Fruit fly (Drosophila melanogaster) whole organism, embryonic: ENCODE data around the gene Tfb5.
A peak's percentile ranks its signal among the peaks of the same experiment; 100 is the strongest.

Source experiments
- Atf3 ChIP-seq: fragments of 200-800 bp; sonication (Bioruptor generic); optimal IDR thresholded peaks from 3 replicates; lab custom pipeline; 2016; ENCODE audit warnings: missing biosample characterization, missing genetic modification characterization
- CG10321 ChIP-seq: fragments of 200-800 bp; sonication (Bioruptor generic); IDR thresholded peaks from 2 replicates; pipeline ENCODE4 v1.3.6; 2022; ENCODE audit warnings: missing biosample characterization, missing genetic modification characterization
- CG10959 ChIP-seq: fragments of 200-800 bp; sonication (Bioruptor generic); IDR thresholded peaks from 2 replicates; pipeline ENCODE4 v1.3.6; 2022; ENCODE audit warnings: missing biosample characterization, missing genetic modification characterization
- CG10979 ChIP-seq: fragments of 200-800 bp; sonication (Bioruptor generic); optimal IDR thresholded peaks from 2 replicates; lab custom pipeline; 2018; ENCODE audit warnings: missing biosample characterization, mild to moderate bottlenecking, missing genetic modification characterization, moderate library complexity
- CG12104 ChIP-seq: fragments of 200-800 bp; sonication (Bioruptor generic); optimal IDR thresholded peaks from 3 replicates; lab custom pipeline; 2016; ENCODE audit warnings: missing biosample characterization, missing genetic modification characterization
- CG12769 ChIP-seq: fragments of 200-800 bp; sonication (Bioruptor generic); optimal IDR thresholded peaks from 2 replicates; lab custom pipeline; 2019; ENCODE audit warnings: missing biosample characterization, mild to moderate bottlenecking, missing genetic modification characterization, moderate library complexity
- CG13296 ChIP-seq: fragments of 200-800 bp; sonication (Bioruptor generic); optimal IDR thresholded peaks from 3 replicates; lab custom pipeline; 2018; ENCODE audit warnings: missing biosample characterization, mild to moderate bottlenecking, missing genetic modification characterization
- CG13624 ChIP-seq: fragments of 200-800 bp; sonication (Bioruptor generic); optimal IDR thresholded peaks from 2 replicates; lab custom pipeline; 2016; ENCODE audit warnings: missing biosample characterization, missing genetic modification characterization
- CG1792 ChIP-seq: fragments of 200-800 bp; sonication (Bioruptor generic); optimal IDR thresholded peaks from 2 replicates; lab custom pipeline; 2016; ENCODE audit warnings: missing biosample characterization, missing genetic modification characterization
- CG18764 ChIP-seq: fragments of 200-800 bp; sonication (Bioruptor generic); optimal IDR thresholded peaks from 3 replicates; lab custom pipeline; 2016; ENCODE audit warnings: missing biosample characterization, missing genetic modification characterization
- CG31224 ChIP-seq: fragments of 200-800 bp; sonication (Bioruptor generic); IDR thresholded peaks from 2 replicates; pipeline ENCODE4 v1.3.6; 2022; ENCODE audit warnings: missing biosample characterization, missing genetic modification characterization
- CG31365 ChIP-seq: fragments of 200-800 bp; sonication (Bioruptor generic); optimal IDR thresholded peaks from 2 replicates; lab custom pipeline; 2018; ENCODE audit warnings: missing biosample characterization, mild to moderate bottlenecking, missing genetic modification characterization
- CG3847 ChIP-seq: fragments of 200-800 bp; sonication (Bioruptor generic); IDR thresholded peaks from 2 replicates; pipeline ENCODE4 v1.3.6; 2022; ENCODE audit warnings: missing biosample characterization, missing genetic modification characterization
- CG4617 ChIP-seq: fragments of 200-800 bp; sonication (Bioruptor generic); optimal IDR thresholded peaks from 3 replicates; lab custom pipeline; 2016; ENCODE audit warnings: missing biosample characterization, missing genetic modification characterization, borderline replicate concordance
- CG6689 ChIP-seq: fragments of 200-800 bp; sonication (Bioruptor generic); IDR thresholded peaks from 2 replicates; pipeline ENCODE4 v1.3.6; 2022; ENCODE audit warnings: missing biosample characterization, missing genetic modification characterization
- CG7928 ChIP-seq: fragments of 200-800 bp; sonication (Bioruptor generic); optimal IDR thresholded peaks from 2 replicates; lab custom pipeline; 2017; ENCODE audit warnings: missing biosample characterization, mild to moderate bottlenecking, missing genetic modification characterization
- CG7987 ChIP-seq: fragments of 200-800 bp; sonication (Bioruptor generic); optimal IDR thresholded peaks from 2 replicates; lab custom pipeline; 2018; ENCODE audit warnings: missing biosample characterization, mild to moderate bottlenecking, missing genetic modification characterization, moderate library complexity
- CG9817 ChIP-seq: fragments of 200-800 bp; sonication (Bioruptor generic); optimal IDR thresholded peaks from 2 replicates; lab custom pipeline; 2018; ENCODE audit warnings: missing biosample characterization, mild to moderate bottlenecking, missing genetic modification characterization, moderate library complexity
- CG9876 ChIP-seq: fragments of 200-800 bp; sonication (Bioruptor generic); optimal IDR thresholded peaks from 2 replicates; lab custom pipeline; 2016; ENCODE audit warnings: missing biosample characterization, missing genetic modification characterization
- CTCF ChIP-seq: fragments of 200-800 bp; sonication (Bioruptor generic); optimal IDR thresholded peaks from 2 replicates; lab custom pipeline; 2017; ENCODE audit warnings: missing biosample characterization, mild to moderate bottlenecking, missing genetic modification characterization, moderate library complexity
- D ChIP-seq, 2 experiments: fragments of 200-800 bp in 1 of 2; fragments of >200 bp in 1 of 2; sonication (Bioruptor generic) in 1 of 2; optimal IDR thresholded peaks; 2 replicates in 1 of 2; 3 replicates in 1 of 2; lab custom pipeline; 2017; ENCODE audit warnings: mild to moderate bottlenecking in 1 of 2, missing biosample characterization in 1 of 2, missing genetic modification characterization in 1 of 2, missing genetic modification reagents in 1 of 2
- Dbx ChIP-seq: fragments of 200-800 bp; sonication (Bioruptor generic); IDR thresholded peaks from 3 replicates; pipeline ENCODE4 v1.3.6; 2022; ENCODE audit warnings: missing biosample characterization, missing genetic modification characterization
- Gug ChIP-seq: fragments of 200-800 bp; sonication (Bioruptor generic); IDR thresholded peaks from 4 replicates; pipeline ENCODE4 v1.3.6; 2022; ENCODE audit warnings: missing biosample characterization, missing genetic modification characterization
- H2.0 ChIP-seq: fragments of 200-800 bp; sonication (Bioruptor generic); IDR thresholded peaks from 2 replicates; pipeline ENCODE4 v1.3.6; 2022; ENCODE audit warnings: missing biosample characterization, missing genetic modification characterization
- HmgD ChIP-seq: fragments of 200-800 bp; sonication (Bioruptor generic); optimal IDR thresholded peaks from 3 replicates; lab custom pipeline; 2016; ENCODE audit warnings: missing biosample characterization, missing genetic modification characterization
- Hr3 ChIP-seq: fragments of 200-800 bp; sonication (Bioruptor generic); optimal IDR thresholded peaks from 3 replicates; lab custom pipeline; 2016; ENCODE audit warnings: missing biosample characterization, missing genetic modification characterization
- Hr51 ChIP-seq, 2 experiments: fragments of 200-800 bp; sonication (Bioruptor generic); optimal IDR thresholded peaks; 2 replicates in 1 of 2; 3 replicates in 1 of 2; lab custom pipeline; 2016 to 2018; ENCODE audit warnings: missing biosample characterization in 2 of 2, missing genetic modification characterization in 2 of 2, mild to moderate bottlenecking in 1 of 2, moderate library complexity in 1 of 2
- Lhr ChIP-seq: fragments of 200-800 bp; sonication (Bioruptor generic); optimal IDR thresholded peaks from 3 replicates; lab custom pipeline; 2017; ENCODE audit warnings: mild to moderate bottlenecking, missing biosample characterization, missing genetic modification reagents, missing genetic modification characterization
- MESR4 ChIP-seq: fragments of 200-800 bp; sonication (Bioruptor generic); optimal IDR thresholded peaks from 2 replicates; lab custom pipeline; 2018; ENCODE audit warnings: missing biosample characterization, mild to moderate bottlenecking, missing genetic modification characterization, moderate library complexity
- NFAT ChIP-seq: fragments of 200-800 bp; sonication (Bioruptor generic); IDR thresholded peaks from 2 replicates; pipeline ENCODE4 v1.3.6; 2022; ENCODE audit warnings: missing biosample characterization, missing genetic modification characterization
- Tbp ChIP-seq: fragments of >200 bp; optimal IDR thresholded peaks from 2 replicates; lab custom pipeline; 2018; ENCODE audit warnings: missing biosample characterization, missing genetic modification characterization
- ab ChIP-seq: fragments of 200-800 bp; sonication (Bioruptor generic); optimal IDR thresholded peaks from 2 replicates; lab custom pipeline; 2016; ENCODE audit warnings: missing biosample characterization, missing genetic modification characterization
- ara ChIP-seq: fragments of 200-800 bp; sonication (Bioruptor generic); IDR thresholded peaks from 2 replicates; pipeline ENCODE4 v1.3.6; 2022; ENCODE audit warnings: missing biosample characterization, missing genetic modification characterization
- bcd ChIP-seq: fragments of 200-800 bp; sonication (Bioruptor generic); optimal IDR thresholded peaks from 2 replicates; lab custom pipeline; 2017; ENCODE audit warnings: missing biosample characterization, mild to moderate bottlenecking, missing genetic modification characterization
- bigmax ChIP-seq: fragments of 200-800 bp; sonication (Bioruptor generic); optimal IDR thresholded peaks from 2 replicates; lab custom pipeline; 2018; ENCODE audit warnings: missing biosample characterization, mild to moderate bottlenecking, missing genetic modification characterization
- crol ChIP-seq: fragments of 200-800 bp; sonication (Bioruptor generic); IDR thresholded peaks from 2 replicates; pipeline ENCODE4 v1.3.6; 2022; ENCODE audit warnings: missing biosample characterization, missing genetic modification characterization
- dan ChIP-seq: fragments of 200-800 bp; sonication (Bioruptor generic); IDR thresholded peaks from 2 replicates; pipeline ENCODE4 v1.3.6; 2022; ENCODE audit warnings: missing biosample characterization, missing genetic modification characterization
- eve ChIP-seq, 2 experiments: fragments of >200 bp; optimal IDR thresholded peaks; 2 replicates each; lab custom pipeline; 2017; ENCODE audit warnings: missing biosample characterization in 2 of 2, missing genetic modification characterization in 2 of 2
- gfzf ChIP-seq: fragments of 200-800 bp; sonication (Bioruptor generic); optimal IDR thresholded peaks from 2 replicates; lab custom pipeline; 2016; ENCODE audit warnings: missing biosample characterization, mild to moderate bottlenecking, missing genetic modification characterization, moderate library complexity
- h ChIP-seq: fragments of >200 bp; optimal IDR thresholded peaks from 2 replicates; lab custom pipeline; 2017
- insv ChIP-seq, 2 experiments: fragments of 200-800 bp; sonication (Bioruptor generic); optimal IDR thresholded peaks; 3 replicates each; lab custom pipeline; 2016 to 2018; ENCODE audit warnings: missing biosample characterization in 2 of 2, missing genetic modification characterization in 2 of 2
- mirr ChIP-seq: fragments of 200-800 bp; sonication (Bioruptor generic); optimal IDR thresholded peaks from 3 replicates; lab custom pipeline; 2018; ENCODE audit warnings: missing biosample characterization, mild to moderate bottlenecking, missing genetic modification characterization
- pros ChIP-seq: fragments of 200-800 bp; sonication (Bioruptor generic); optimal IDR thresholded peaks from 3 replicates; lab custom pipeline; 2019; ENCODE audit warnings: missing biosample characterization, mild to moderate bottlenecking, missing genetic modification characterization, moderate library complexity
- scrt ChIP-seq: fragments of 200-800 bp; sonication (Bioruptor generic); optimal IDR thresholded peaks from 2 replicates; lab custom pipeline; 2018; ENCODE audit warnings: missing biosample characterization, mild to moderate bottlenecking, missing genetic modification characterization, moderate library complexity
- sd ChIP-seq: fragments of 200-800 bp; sonication (Bioruptor generic); optimal IDR thresholded peaks from 3 replicates; lab custom pipeline; 2018; ENCODE audit warnings: missing biosample characterization, mild to moderate bottlenecking, missing genetic modification characterization, moderate library complexity
- sens ChIP-seq: fragments of 200-800 bp; sonication (Bioruptor generic); peaks from one replicate; lab custom pipeline; 2016; ENCODE audit warnings: missing biosample characterization, missing genetic modification characterization
- ssp ChIP-seq: fragments of 200-800 bp; sonication (Bioruptor generic); IDR thresholded peaks from 2 replicates; pipeline ENCODE4 v1.3.6; 2022; ENCODE audit warnings: missing biosample characterization, missing genetic modification characterization
- tgo ChIP-seq: fragments of 200-800 bp; sonication (Bioruptor generic); IDR thresholded peaks from 3 replicates; pipeline ENCODE4 v1.3.6; 2022; ENCODE audit warnings: missing biosample characterization, missing genetic modification characterization
- tio ChIP-seq: fragments of 200-800 bp; sonication (Bioruptor generic); optimal IDR thresholded peaks from 2 replicates; lab custom pipeline; 2017; ENCODE audit warnings: missing biosample characterization, missing genetic modification characterization, inconsistent platforms
- wdn ChIP-seq: fragments of 200-800 bp; sonication (Bioruptor generic); IDR thresholded peaks from 2 replicates; pipeline ENCODE4 v1.3.6; 2022; ENCODE audit warnings: missing biosample characterization, missing genetic modification characterization

The Tfb5 gene

DNA sequence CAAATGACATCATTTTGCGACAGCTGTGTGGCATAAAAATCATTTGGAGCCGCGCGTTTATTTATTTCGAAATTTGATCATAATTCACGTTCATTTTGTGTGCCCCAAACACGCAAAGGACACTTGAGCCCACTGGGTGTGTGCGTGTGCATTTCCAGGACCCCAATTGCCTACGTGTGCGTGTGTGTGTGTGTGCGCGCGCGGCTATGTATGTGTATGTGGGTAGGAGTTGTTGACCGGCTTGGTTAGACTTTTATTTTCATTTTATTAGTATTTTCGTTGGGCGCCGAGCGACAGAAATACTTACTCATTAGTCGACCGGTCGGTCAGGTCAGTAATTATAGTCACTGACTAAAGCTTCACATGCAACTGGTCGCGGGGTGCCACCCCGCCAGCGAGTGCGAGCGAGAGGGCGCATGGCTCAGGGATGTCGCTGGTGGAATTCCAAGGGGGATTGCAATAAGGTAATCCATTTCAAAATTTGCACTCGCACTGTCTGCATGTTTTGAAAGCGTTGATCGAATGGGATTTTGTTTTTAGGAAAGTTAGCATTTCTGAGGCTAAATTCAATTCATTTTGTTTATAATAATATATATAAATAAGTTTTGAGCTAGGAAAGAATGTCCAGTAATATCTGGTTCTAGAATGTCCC is 33.0 kb upstream of the Tfb5 start (continued):
- peak; percentile 62; the same call in 1 of the 2 replicates for TF ChIP-seq NFAT
- no peak for TF ChIP-seq CG3847 (GFP tag; lab: Robert Waterston, UW)
- no peak for TF ChIP-seq pros (GFP tag; lab: Kevin White, UChicago)
- no peak for TF ChIP-seq tio (GFP tag; lab: Kevin White, UChicago)
- TF ChIP-seq CG9876 (GFP tag; lab: Kevin White, UChicago), result no peak
- peak; percentile 19 for TF ChIP-seq CG12104
- peak in 1 of 2 experiments; percentile 45 for TF ChIP-seq Hr51 (GFP tag; optimal IDR thresholded peaks at IDR 0.05; lab: Kevin White, UChicago)
- no peak for TF ChIP-seq dan (GFP tag; lab: Robert Waterston, UW)
- TF ChIP-seq CG13296, result peak; percentile 7
- TF ChIP-seq sd (tag; lab: Kevin White, UChicago), result peak; percentile 60
- TF ChIP-seq CG18764 (GFP tag; lab: Kevin White, UChicago), result no peak
- no peak for TF ChIP-seq Lhr (GFP tag; lab: Kevin White, UChicago)
- TF ChIP-seq, all 482 proteins: peak for 168

- peak in 1 of 2 experiments; percentile 8 for TF ChIP-seq insv (GFP tag; optimal IDR thresholded peaks at IDR 0.05; lab: Kevin White, UChicago)
- peak; percentile 17; the same call in 1 of the 2 replicates for TF ChIP-seq ssp (GFP tag; lab: Robert Waterston, UW)
- TF ChIP-seq H2.0, result peak; percentile 50
- TF ChIP-seq CG9817, result peak; percentile 52
- TF ChIP-seq crol, result no peak
- peak; percentile 7 for TF ChIP-seq CG10979
- no peak for TF ChIP-seq ara (GFP tag; lab: Robert Waterston, UW)
- peak; percentile 51 for TF ChIP-seq mirr
- TF ChIP-seq HmgD (GFP tag; lab: Kevin White, UChicago), result peak; percentile 36
- peak; percentile 98 for TF ChIP-seq CG4617 (GFP tag; lab: Kevin White, UChicago)
- TF ChIP-seq ab (GFP tag; lab: Kevin White, UChicago), result no peak
- TF ChIP-seq MESR4 (GFP tag; lab: Kevin White, UChicago), result peak; percentile 86
- TF ChIP-seq eve (GFP tag; optimal IDR thresholded peaks at IDR 0.05; lab: Kevin White, UChicago), result no peak
- TF ChIP-seq gfzf (GFP tag; lab: Kevin White, UChicago), result peak; percentile 87
- peak; percentile 68 for TF ChIP-seq CG13624 (GFP tag; lab: Kevin White, UChicago)
- TF ChIP-seq CG12769 (tag; lab: Kevin White, UChicago), result peak; percentile 61
- no peak for TF ChIP-seq D (optimal IDR thresholded peaks at IDR 0.05; lab: Kevin White, UChicago)
- TF ChIP-seq D (GFP tag; optimal IDR thresholded peaks at IDR 0.05; lab: Kevin White, UChicago), result no peak
- peak; percentile 61 for TF ChIP-seq CG7987 (GFP tag; lab: Kevin White, UChicago)
- no peak for TF ChIP-seq h (lab: Kevin White, UChicago)
- TF ChIP-seq Atf3 (GFP tag; lab: Kevin White, UChicago), result peak; percentile 65
- TF ChIP-seq CG1792 (GFP tag; lab: Kevin White, UChicago), result peak; percentile 6
- TF ChIP-seq CG10959 (GFP tag; lab: Robert Waterston, UW), result no peak
- TF ChIP-seq scrt, result no peak
- no peak for TF ChIP-seq CG31365 (tag; lab: Kevin White, UChicago)
- TF ChIP-seq tgo, result peak; percentile 28; the same call in 2 of the 3 replicates
- no peak for TF ChIP-seq Tbp (GFP tag; lab: Kevin White, UChicago)
- peak; percentile 53; the same call in 2 of the 3 replicates for TF ChIP-seq Dbx (GFP tag; lab: Robert Waterston, UW)
- TF ChIP-seq CTCF (GFP tag; lab: Kevin White, UChicago), result no peak
- TF ChIP-seq CG10321 (GFP tag; lab: Robert Waterston, UW), result no peak
- TF ChIP-seq CG7928 (GFP tag; lab: Kevin White, UChicago), result peak; percentile 99
- TF ChIP-seq CG6689 (GFP tag; lab: Robert Waterston, UW), result no peak
- no peak for TF ChIP-seq wdn
- TF ChIP-seq bigmax (GFP tag; lab: Kevin White, UChicago), result no peak
- peak; percentile 46 for TF ChIP-seq Hr3 (GFP tag; lab: Kevin White, UChicago)
- TF ChIP-seq Gug, result 0 out of 4 replicates have a peak, but pooled peaks have one; percentile 27
- no peak for TF ChIP-seq CG31224 (GFP tag; lab: Robert Waterston, UW)
- peak; percentile 93 for TF ChIP-seq sens (GFP tag; lab: Kevin White, UChicago)
- TF ChIP-seq bcd, result peak; percentile 45
Observed at dm6 chr2L:5043043-5043442, 32.4 kb upstream of the Tfb5 start, which contains the start of the genes CG33995, CG44000 and CG44001. CG33995 (plus strand) TSS chr2L:5043270. CG44000 (plus strand) TSS chr2L:5043270. CG44001 (plus strand) TSS chr2L:5043270.
